Fruit fly (Drosophila melanogaster) Kc167 (cell line): ENCODE measurements around the gene olf413.

Source experiments
- Myc ChIP-seq: fragments of >200 bp; optimal IDR thresholded peaks from 2 replicates; lab custom pipeline; 2017; ENCODE audit warnings: missing external identifiers
- Sin3A ChIP-seq: fragments of >200 bp; optimal IDR thresholded peaks from 2 replicates; lab custom pipeline; 2018; ENCODE audit warnings: missing external identifiers
- insv ChIP-seq: fragments of >200 bp; optimal IDR thresholded peaks from 3 replicates; lab custom pipeline; 2018; ENCODE audit warnings: missing external identifiers
- psq ChIP-seq: fragments of >200 bp; optimal IDR thresholded peaks from 2 replicates; lab custom pipeline; 2017; ENCODE audit warnings: missing external identifiers
- ttk ChIP-seq: sonication (Bioruptor generic); optimal IDR thresholded peaks from 2 replicates; lab custom pipeline; 2017; ENCODE audit warnings: missing external identifiers

- TF ChIP-seq ttk (lab: Kevin White, UChicago) = no peak
- TF ChIP-seq psq (lab: Kevin White, UChicago) = no peak
- TF ChIP-seq insv (lab: Kevin White, UChicago) = no peak
- no peak for TF ChIP-seq Myc (lab: Kevin White, UChicago)
- TF ChIP-seq Sin3A (lab: Kevin White, UChicago) = no peak
Measured at dm6 chr3L:22136268-22136876, 482 bp downstream of the olf413 start.
